Fruit fly (Drosophila melanogaster): ENCODE data around the gene CG18789.
"Not testable (repeated sequence)": the region's sequence is repeated elsewhere in the genome, so short reads cannot be mapped to it uniquely, and the experiment has no call there.

The CG18789 gene

dm6 chr2L:12002922-12003791 is 7.9 kb upstream of the CG18789 start (continued):
- TF ChIP-seq fd85E (GFP tag; optimal IDR thresholded peaks at IDR 0.05) (no peak), Sox15 (GFP tag; optimal IDR thresholded peaks at IDR 0.05) (no peak), vri (GFP tag; optimal IDR thresholded peaks at IDR 0.05) (no peak), Blimp-1 (GFP tag; optimal IDR thresholded peaks at IDR 0.05) (peak; percentile 35)

- no peak for TF ChIP-seq cyc (GFP tag; optimal IDR thresholded peaks at IDR 0.05)
- TF ChIP-seq net (GFP tag; optimal IDR thresholded peaks at IDR 0.05), result no peak
- no peak for TF ChIP-seq ss (GFP tag; optimal IDR thresholded peaks at IDR 0.05)
- TF ChIP-seq Ets21C (GFP tag; optimal IDR thresholded peaks at IDR 0.05), result no peak
- peak; percentile 92 for TF ChIP-seq svp (GFP tag)
- no peak for TF ChIP-seq pdm3 (GFP tag; optimal IDR thresholded peaks at IDR 0.05)
Measured at dm6 chr2L:12002051-12002450, 6.8 kb upstream of the CG18789 start, which contains the start of gene Hacd1. Hacd1 (minus strand) TSS chr2L:12002266.

dm6 chr2L:12001132-12001531 is 5.9 kb upstream of the CG18789 start:
- peak; percentile 55 for TF ChIP-seq svp (GFP tag)
- no peak for TF ChIP-seq Smox (GFP tag; optimal IDR thresholded peaks at IDR 0.05)

- TF ChIP-seq cyc, CG6808, OdsH (GFP tag; optimal IDR thresholded peaks at IDR 0.05): not testable (repeated sequence)
Measured at dm6 chr2L:11999240-11999704, 4.0 kb upstream of the CG18789 start, which contains the start of the genes CG18787 and Nfs1. CG18787 (minus strand) TSS chr2L:11999340. Nfs1 (plus strand) TSS chr2L:11999654.

- TF ChIP-seq Sox14 (GFP tag; optimal IDR thresholded peaks at IDR 0.05); dsx (GFP tag; optimal IDR thresholded peaks at IDR 0.05; ENCODE audit: poor library complexity, severe bottlenecking); fd85E (GFP tag; optimal IDR thresholded peaks at IDR 0.05): not testable (repeated sequence)
Measured at dm6 chr2L:11996509-11996908, 1.3 kb upstream of the CG18789 start, which contains the start of gene Ada1-1. Ada1-1 (plus strand) TSS chr2L:11996809.

- not testable (repeated sequence) for TF ChIP-seq svp (GFP tag); Blimp-1 (GFP tag; optimal IDR thresholded peaks at IDR 0.05); cyc (GFP tag; optimal IDR thresholded peaks at IDR 0.05)
Measured at dm6 chr2L:11992602-11993001, 2.6 kb downstream of the CG18789 start, which contains the start of gene Ada1-2. Ada1-2 (plus strand) TSS chr2L:11992902.

dm6 chr2L:11990458-11991065 is 4.7 kb downstream of the CG18789 start, which contains the start of gene escl:
escl (plus strand) TSS chr2L:11990927.
- TF ChIP-seq CG11294 (GFP tag; IDR thresholded peaks at IDR 0.05) (no peak), Ets21C (GFP tag; optimal IDR thresholded peaks at IDR 0.05) (no peak), OdsH (GFP tag; optimal IDR thresholded peaks at IDR 0.05) (no peak), CG6276 (GFP tag; optimal IDR thresholded peaks at IDR 0.05) (no peak), topi (GFP tag; optimal IDR thresholded peaks at IDR 0.05) (no peak), dsx (GFP tag; optimal IDR thresholded peaks at IDR 0.05; ENCODE audit: poor library complexity, severe bottlenecking) (peak; percentile 5), net (GFP tag; optimal IDR thresholded peaks at IDR 0.05) (no peak), Met (GFP tag; optimal IDR thresholded peaks at IDR 0.05) (no peak), Gug (GFP tag; IDR thresholded peaks at IDR 0.05) (no peak), CG1621 (tag; optimal IDR thresholded peaks at IDR 0.05) (peak; percentile 18), acj6 (GFP tag; optimal IDR thresholded peaks at IDR 0.05) (no peak), esn (GFP tag; optimal IDR thresholded peaks at IDR 0.05) (peak; percentile 3), Sox14 (GFP tag; optimal IDR thresholded peaks at IDR 0.05) (peak; percentile 66), svp (GFP tag) (no peak), Eip75B (GFP tag; optimal IDR thresholded peaks at IDR 0.05) (no peak), CG10631 (GFP tag; optimal IDR thresholded peaks at IDR 0.05) (no peak), CG6792 (GFP tag; optimal IDR thresholded peaks at IDR 0.05) (no peak), Smox (GFP tag; optimal IDR thresholded peaks at IDR 0.05) (no peak), Hr39 (GFP tag; optimal IDR thresholded peaks at IDR 0.05) (no peak), fkh (GFP tag; optimal IDR thresholded peaks at IDR 0.05) (peak; percentile 78), Lpt (GFP tag; optimal IDR thresholded peaks at IDR 0.05) (no peak), CG11902 (GFP tag; optimal IDR thresholded peaks at IDR 0.05) (no peak), CG31627 (GFP tag; optimal IDR thresholded peaks at IDR 0.05) (no peak), CG8119 (GFP tag; IDR thresholded peaks at IDR 0.05) (no peak), CG15336 (GFP tag; IDR thresholded peaks at IDR 0.05) (no peak), Eip78C (GFP tag) (no peak)

Data from whole organism, prepupa.